Worm (Caenorhabditis elegans) whole organism, early embryonic: Measurements from ENCODE around the gene C39B10.5.
A peak's percentile ranks its signal among the peaks of the same experiment; 100 is the strongest.

Experiments
- B0310.2 ChIP-seq: sonication (generic microtip); optimal IDR thresholded peaks from 2 replicates; lab custom pipeline; 2016; ENCODE audit warnings: mild to moderate bottlenecking, missing genetic modification characterization, missing compliant biosample characterization
- F13C5.2 ChIP-seq: sonication (generic microtip); optimal IDR thresholded peaks from 2 replicates; lab custom pipeline; 2017; ENCODE audit warnings: mild to moderate bottlenecking, missing genetic modification characterization, inconsistent platforms, missing compliant biosample characterization
- aly-1 ChIP-seq: sonication (generic microtip); optimal IDR thresholded peaks from 2 replicates; lab custom pipeline; 2016; ENCODE audit warnings: missing genetic modification characterization, missing compliant biosample characterization
- ama-1 ChIP-seq: fragments of 150-350 bp; optimal IDR thresholded peaks from 2 replicates; lab custom pipeline; 2014
- ceh-13 ChIP-seq: fragments of 200-800 bp; sonication (Bioruptor generic); optimal IDR thresholded peaks from 2 replicates; lab custom pipeline; 2018; ENCODE audit warnings: mild to moderate bottlenecking, missing genetic modification characterization, missing compliant biosample characterization
- ceh-36 ChIP-seq: sonication (generic microtip); optimal IDR thresholded peaks from 2 replicates; lab custom pipeline; 2016; ENCODE audit warnings: missing genetic modification characterization, inconsistent platforms, missing compliant biosample characterization
- ets-7 ChIP-seq: sonication (generic microtip); optimal IDR thresholded peaks from 2 replicates; lab custom pipeline; 2016; ENCODE audit warnings: missing genotype, missing genetic modification characterization, missing compliant biosample characterization
- flt-1 ChIP-seq: fragments of 200-800 bp; sonication (Bioruptor generic); IDR thresholded peaks from 2 replicates; pipeline ENCODE4 v1.3.6; 2022; ENCODE audit warnings: missing genetic modification characterization, missing compliant biosample characterization
- hmbx-1 ChIP-seq: sonication (generic microtip); optimal IDR thresholded peaks from 2 replicates; lab custom pipeline; 2016; ENCODE audit warnings: mild to moderate bottlenecking, missing genetic modification characterization, missing compliant biosample characterization
- hmg-4 ChIP-seq: fragments of 200-800 bp; sonication (Bioruptor generic); optimal IDR thresholded peaks from 2 replicates; lab custom pipeline; 2018; ENCODE audit warnings: mild to moderate bottlenecking, missing genetic modification characterization, missing compliant biosample characterization
- hnd-1 ChIP-seq: sonication (generic microtip); optimal IDR thresholded peaks from 2 replicates; lab custom pipeline; 2016; ENCODE audit warnings: missing genetic modification characterization, missing compliant biosample characterization
- pes-1 ChIP-seq: fragments of 200-800 bp; sonication (Bioruptor generic); IDR thresholded peaks from 2 replicates; pipeline ENCODE4 v1.3.6; 2022; ENCODE audit warnings: missing genetic modification reagents, missing genetic modification characterization, missing compliant biosample characterization
- scrt-1 ChIP-seq: fragments of 200-800 bp; sonication (Bioruptor generic); IDR thresholded peaks from 2 replicates; pipeline ENCODE4 v1.3.6; 2022; ENCODE audit warnings: missing genetic modification characterization, missing compliant biosample characterization
- sea-1 ChIP-seq: fragments of 200-800 bp; sonication (Bioruptor generic); conservative IDR thresholded peaks from 2 replicates; pipeline ENCODE4 v1.3.6; 2022; ENCODE audit warnings: missing genetic modification characterization, missing compliant biosample characterization
- tbx-11 ChIP-seq: fragments of 200-800 bp; sonication (Bioruptor generic); IDR thresholded peaks from 2 replicates; pipeline ENCODE4 v1.3.6; 2022; ENCODE audit warnings: missing genetic modification characterization, missing compliant biosample characterization
- tbx-37 ChIP-seq: fragments of 200-800 bp; sonication (Bioruptor generic); conservative IDR thresholded peaks from 2 replicates; pipeline ENCODE4 v1.3.6; 2022; ENCODE audit warnings: missing genetic modification reagents, missing genetic modification characterization, missing compliant biosample characterization
- tra-4 ChIP-seq: sonication (generic microtip); optimal IDR thresholded peaks from 2 replicates; lab custom pipeline; 2017; ENCODE audit warnings: missing genetic modification characterization, missing compliant biosample characterization

C39B10.5 gene

DNA sequence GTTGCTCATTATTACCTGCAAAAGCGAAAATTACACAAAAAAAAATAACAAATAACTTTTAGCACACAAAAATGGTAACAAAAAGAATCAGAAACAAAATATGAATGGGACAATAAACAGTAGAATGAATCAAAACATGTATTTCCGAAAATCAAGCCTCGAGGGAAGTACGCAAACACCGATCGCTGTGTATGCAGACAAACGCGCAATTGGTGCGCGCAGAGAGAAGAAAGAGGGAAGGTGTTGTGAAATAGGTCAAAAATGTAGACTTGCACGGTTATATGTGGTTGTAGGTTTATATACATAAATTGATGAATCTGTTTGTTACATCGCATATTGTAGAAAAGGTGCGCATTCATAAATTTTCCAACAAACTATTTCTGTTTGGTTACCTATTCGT, 27.4 kb upstream of the C39B10.5 start, which contains the start of gene cdk-11.2:
TSS of gene cdk-11.2 (minus strand) at position 23 of the 400 bp plus-strand sequence.
- TF ChIP-seq F13C5.2 (tag; lab: Kevin White, UChicago) (peak; percentile 50), hmbx-1 (tag; lab: Kevin White, UChicago) (no peak), flt-1 (0 out of 2 replicates have a peak, but pooled peaks have one; percentile 14), tbx-11 (GFP tag; lab: Robert Waterston, UW) (no peak)

DNA sequence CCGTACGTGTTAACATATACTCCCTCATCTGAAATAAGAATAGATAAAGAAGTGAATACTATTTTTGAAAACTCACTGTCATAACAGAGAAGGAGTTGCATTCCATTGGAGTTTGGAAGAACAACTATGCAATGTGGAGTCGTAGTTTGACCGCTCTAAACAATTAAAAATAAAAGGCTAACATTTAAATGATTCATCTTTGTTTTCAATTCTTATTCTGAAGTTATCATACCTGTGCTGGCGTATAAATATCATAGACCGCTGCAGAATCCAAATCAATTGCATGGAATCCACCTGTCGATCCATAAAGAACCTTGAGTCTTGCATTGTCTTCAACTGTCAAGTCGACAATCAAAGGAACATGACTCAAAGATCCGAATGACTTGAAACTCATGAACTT, 24.4 kb upstream of the C39B10.5 start:
- TF ChIP-seq flt-1 (no peak), hmbx-1 (tag; lab: Kevin White, UChicago) (no peak), F13C5.2 (tag; lab: Kevin White, UChicago) (no peak), tbx-11 (GFP tag; lab: Robert Waterston, UW) (no peak), ama-1 (lab: Kevin White, UChicago) (no peak), tra-4 (no peak), B0310.2 (tag; lab: Kevin White, UChicago) (no peak), hmg-4 (GFP tag; lab: Kevin White, UChicago) (no peak), pes-1 (GFP tag; lab: Robert Waterston, UW) (no peak), tbx-37 (GFP tag; lab: Robert Waterston, UW) (no peak), scrt-1 (GFP tag; lab: Robert Waterston, UW) (no peak), hnd-1 (tag; lab: Kevin White, UChicago) (no peak), ceh-36 (tag; lab: Kevin White, UChicago) (no peak), ets-7 (tag; lab: Kevin White, UChicago) (no peak), sea-1 (GFP tag; lab: Robert Waterston, UW) (no peak), aly-1 (no peak)

DNA sequence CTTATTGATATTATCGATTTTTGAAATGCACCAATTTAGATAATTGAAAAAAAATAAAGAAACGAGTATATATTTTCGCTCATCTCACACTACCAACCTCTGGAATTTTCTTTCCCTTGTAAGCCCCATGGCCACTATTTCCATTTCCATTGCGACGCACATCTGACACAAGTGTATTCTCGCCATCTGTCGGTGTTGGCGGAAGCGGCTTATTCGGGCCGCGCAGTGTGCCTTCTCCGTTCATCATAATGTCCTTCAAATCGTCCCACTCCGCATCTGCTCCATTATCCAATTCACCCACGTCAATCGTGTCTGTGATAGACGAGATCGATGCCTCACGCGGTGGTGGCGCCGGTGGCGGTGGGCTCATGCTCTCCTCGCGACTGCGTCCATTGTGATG, 22.4 kb upstream of the C39B10.5 start:
- TF ChIP-seq ceh-13 (no peak), hmbx-1 (tag; lab: Kevin White, UChicago) (no peak), hmg-4 (GFP tag; lab: Kevin White, UChicago) (no peak), sea-1 (GFP tag; lab: Robert Waterston, UW) (0 out of 2 replicates have a peak, but pooled peaks have one; percentile 47)

DNA sequence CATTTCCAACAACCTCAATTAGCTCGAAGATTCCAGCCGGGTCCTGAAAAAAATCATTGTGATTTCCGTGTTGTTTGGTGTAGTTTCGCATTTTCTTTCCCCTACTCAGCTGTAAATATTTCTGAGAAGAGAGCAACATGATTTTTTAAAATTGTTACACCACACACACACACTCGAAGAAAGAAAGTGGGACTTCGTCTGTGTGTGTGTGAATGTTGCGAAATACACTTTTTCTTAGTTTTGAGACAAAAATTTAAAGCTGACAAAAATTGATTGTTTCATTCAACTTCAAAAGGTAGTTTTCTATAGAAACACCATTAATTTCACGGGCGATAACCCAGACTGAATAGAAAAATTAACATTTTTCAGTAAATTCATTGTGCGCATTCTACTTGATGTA, 19.0 kb upstream of the C39B10.5 start:
- TF ChIP-seq F13C5.2 (tag; lab: Kevin White, UChicago) (no peak), ets-7 (tag; lab: Kevin White, UChicago) (no peak), ceh-36 (tag; lab: Kevin White, UChicago) (no peak)

DNA sequence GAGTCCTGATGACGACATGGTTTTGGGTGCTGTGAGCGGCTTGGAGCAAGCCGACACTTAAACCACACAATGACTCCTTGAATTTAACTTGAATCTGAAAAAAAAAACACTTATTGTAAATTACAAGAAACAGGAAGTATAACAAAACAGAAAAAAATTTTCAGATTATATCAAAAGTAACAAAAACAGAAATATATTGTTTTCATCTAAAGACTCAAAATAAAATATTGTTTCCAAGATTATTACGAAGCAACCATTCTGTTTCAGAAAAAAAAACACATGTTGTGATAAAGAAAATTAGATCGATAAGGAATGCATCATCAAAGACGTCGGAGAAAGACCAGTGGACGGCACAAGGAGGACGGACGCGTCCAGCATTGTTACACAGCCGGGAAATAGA, 18.6 kb upstream of the C39B10.5 start, which contains the start of gene mig-15:
TSS of gene mig-15 (minus strand) at position 101 of the 400 bp plus-strand sequence.
- TF ChIP-seq ets-7 (tag; lab: Kevin White, UChicago): no peak
- TF ChIP-seq B0310.2 (tag; lab: Kevin White, UChicago): no peak
- no peak for TF ChIP-seq ceh-36 (tag; lab: Kevin White, UChicago)
- TF ChIP-seq tbx-37 (GFP tag; lab: Robert Waterston, UW): no peak
- TF ChIP-seq pes-1 (GFP tag; lab: Robert Waterston, UW): no peak
- no peak for TF ChIP-seq F13C5.2 (tag; lab: Kevin White, UChicago)
- no peak for TF ChIP-seq hnd-1 (tag; lab: Kevin White, UChicago)
- no peak for TF ChIP-seq flt-1
- no peak for TF ChIP-seq scrt-1 (GFP tag; lab: Robert Waterston, UW)
- TF ChIP-seq aly-1: no peak

DNA sequence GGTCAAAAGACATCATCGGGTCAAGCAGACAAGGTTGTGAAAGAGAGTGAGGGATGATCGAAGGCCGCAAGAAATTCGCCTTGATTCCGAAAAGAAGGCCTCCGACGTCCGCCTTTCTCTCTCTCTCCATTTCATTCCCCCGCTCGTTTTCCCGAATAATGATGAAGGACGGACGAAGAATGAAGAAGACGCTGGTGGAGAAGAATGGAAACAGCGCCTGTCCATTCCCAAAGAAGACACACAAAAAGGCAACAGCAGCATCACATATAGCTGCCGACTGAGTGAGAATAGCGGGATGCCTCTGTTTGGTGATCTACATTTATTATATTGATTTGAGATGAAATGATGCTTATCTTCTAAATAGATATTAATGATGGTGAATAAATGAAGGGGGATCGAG, 17.9 kb upstream of the C39B10.5 start:
- TF ChIP-seq hmg-4 (GFP tag; lab: Kevin White, UChicago) (peak; percentile 18), ama-1 (lab: Kevin White, UChicago) (no peak)

DNA sequence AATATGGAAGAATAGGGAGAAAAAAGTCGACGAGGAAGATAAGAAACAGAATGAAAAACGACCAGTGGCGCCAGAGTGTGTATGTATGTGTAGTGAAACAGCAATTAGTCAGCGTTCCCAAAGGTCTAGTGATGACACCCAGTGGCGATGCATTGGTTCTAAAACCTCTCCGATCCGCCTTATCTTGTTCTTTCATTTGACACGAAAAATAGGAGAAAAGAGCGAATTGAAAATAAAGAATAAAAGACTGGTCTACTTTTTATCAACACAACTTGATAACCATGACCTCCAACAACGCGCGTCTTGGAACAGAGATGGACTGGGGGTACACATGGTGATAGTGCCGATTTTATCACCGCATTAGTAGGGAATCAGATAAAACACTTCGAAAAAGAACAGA, 16.3 kb upstream of the C39B10.5 start:
- no peak for TF ChIP-seq F13C5.2 (tag; lab: Kevin White, UChicago)
- no peak for TF ChIP-seq ceh-36 (tag; lab: Kevin White, UChicago)
- no peak for TF ChIP-seq flt-1
- no peak for TF ChIP-seq aly-1
- no peak for TF ChIP-seq tra-4
- no peak for TF ChIP-seq pes-1 (GFP tag; lab: Robert Waterston, UW)
- no peak for TF ChIP-seq scrt-1 (GFP tag; lab: Robert Waterston, UW)
- no peak for TF ChIP-seq ama-1 (lab: Kevin White, UChicago)
- no peak for TF ChIP-seq tbx-37 (GFP tag; lab: Robert Waterston, UW)
- TF ChIP-seq B0310.2 (tag; lab: Kevin White, UChicago): no peak
- no peak for TF ChIP-seq ets-7 (tag; lab: Kevin White, UChicago)
- no peak for TF ChIP-seq tbx-11 (GFP tag; lab: Robert Waterston, UW)
- no peak for TF ChIP-seq ceh-13
- TF ChIP-seq hnd-1 (tag; lab: Kevin White, UChicago): no peak
- no peak for TF ChIP-seq hmbx-1 (tag; lab: Kevin White, UChicago)

DNA sequence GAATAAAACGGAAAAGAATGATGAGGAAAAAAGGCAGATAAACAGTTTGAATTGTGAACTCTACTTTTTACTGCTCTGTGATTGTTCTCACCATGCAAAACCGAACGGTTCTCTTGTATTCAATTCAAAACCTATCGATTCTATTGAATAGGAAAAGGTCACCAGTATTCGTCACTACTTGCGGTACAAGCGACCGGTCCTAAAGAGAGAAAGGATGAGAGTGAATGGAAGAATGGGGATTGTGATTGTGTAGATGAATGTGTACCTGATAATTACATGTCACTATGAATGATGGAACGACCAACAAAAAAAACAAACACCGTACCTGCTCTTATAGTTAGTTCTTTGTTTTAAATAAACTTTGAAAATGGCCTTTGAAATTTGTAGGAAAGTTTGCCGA, 14.4 kb upstream of the C39B10.5 start:
- TF ChIP-seq tra-4 (no peak), tbx-11 (GFP tag; lab: Robert Waterston, UW) (no peak)

DNA sequence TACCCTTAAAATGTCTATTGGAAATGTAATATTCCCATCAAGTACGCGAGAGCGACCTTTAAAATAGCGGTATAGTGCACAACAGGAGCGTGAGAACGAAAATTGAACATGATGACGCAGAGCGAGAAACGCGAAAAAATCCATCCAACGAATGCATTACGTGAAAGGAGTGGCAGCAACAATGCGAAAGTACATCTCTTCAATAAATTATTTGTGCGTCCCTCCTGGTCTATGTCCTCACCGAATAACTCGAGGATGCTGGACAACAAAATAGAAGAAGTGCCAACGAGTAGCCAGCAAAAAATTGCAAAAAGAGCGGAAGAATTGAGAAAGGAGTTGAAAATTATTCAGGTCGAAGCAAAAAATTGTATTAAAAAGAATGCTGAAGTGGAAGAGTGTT, 13.3 kb upstream of the C39B10.5 start:
- TF ChIP-seq tbx-37 (GFP tag; lab: Robert Waterston, UW) (no peak), hnd-1 (tag; lab: Kevin White, UChicago) (no peak), B0310.2 (tag; lab: Kevin White, UChicago) (no peak), sea-1 (GFP tag; lab: Robert Waterston, UW) (no peak), hmbx-1 (tag; lab: Kevin White, UChicago) (no peak), hmg-4 (GFP tag; lab: Kevin White, UChicago) (no peak), F13C5.2 (tag; lab: Kevin White, UChicago) (no peak), tra-4 (no peak), pes-1 (GFP tag; lab: Robert Waterston, UW) (no peak), ama-1 (lab: Kevin White, UChicago) (no peak), scrt-1 (GFP tag; lab: Robert Waterston, UW) (no peak), tbx-11 (GFP tag; lab: Robert Waterston, UW) (no peak)
